Worm (Caenorhabditis elegans): ENCODE data around the gene F20G2.6.

Gene F20G2.6

ce11 chrV:13738374-13738773 lies 24.5 kb upstream of the F20G2.6 start, which contains the start of gene irg-5:
TSS of gene irg-5 (minus strand) at chrV:13738474.
- TF ChIP-seq sem-2 (GFP tag; optimal IDR thresholded peaks at IDR 0.05) (no peak), mls-2 (tag; optimal IDR thresholded peaks at IDR 0.05) (no peak), ceh-39 (tag; optimal IDR thresholded peaks at IDR 0.05) (no peak), pha-4 (tag; optimal IDR thresholded peaks at IDR 0.05) (no peak), ces-1 (GFP tag; optimal IDR thresholded peaks at IDR 0.05) (no peak), snpc-4 (tag; optimal IDR thresholded peaks at IDR 0.05) (no peak), lin-32 (GFP tag; optimal IDR thresholded peaks at IDR 0.05) (no peak)

- TF ChIP-seq bed-3 (GFP tag; optimal IDR thresholded peaks at IDR 0.05) (no peak), elt-3 (tag; optimal IDR thresholded peaks at IDR 0.05) (no peak), ceh-83 (GFP tag; optimal IDR thresholded peaks at IDR 0.05) (no peak), nhr-76 (tag; optimal IDR thresholded peaks at IDR 0.05) (no peak), ceh-43 (GFP tag; optimal IDR thresholded peaks at IDR 0.05) (no peak), mab-5 (tag; optimal IDR thresholded peaks at IDR 0.05) (no peak), drap-1 (GFP tag; optimal IDR thresholded peaks at IDR 0.05) (no peak)
Observed at ce11 chrV:13739901-13740300, 23.0 kb upstream of the F20G2.6 start.

ce11 chrV:13744901-13745300 lies 18.0 kb upstream of the F20G2.6 start, which contains the start of gene F35E12.9:
TSS of gene F35E12.9 (minus strand) at chrV:13745127.
- TF ChIP-seq ztf-11 (tag; optimal IDR thresholded peaks at IDR 0.05), result no peak
- TF ChIP-seq nhr-12 (tag; optimal IDR thresholded peaks at IDR 0.05), result no peak
- no peak for TF ChIP-seq lin-32 (GFP tag; optimal IDR thresholded peaks at IDR 0.05)
- TF ChIP-seq mep-1 (tag; optimal IDR thresholded peaks at IDR 0.05), result no peak

- TF ChIP-seq nhr-28 (tag; optimal IDR thresholded peaks at IDR 0.05), result no peak
- TF ChIP-seq ceh-43 (GFP tag; optimal IDR thresholded peaks at IDR 0.05), result no peak
- TF ChIP-seq pha-4 (tag; optimal IDR thresholded peaks at IDR 0.05), result no peak
- no peak for TF ChIP-seq unc-120 (tag; optimal IDR thresholded peaks at IDR 0.05; ENCODE audit: poor library complexity, severe bottlenecking)
- no peak for TF ChIP-seq elt-3 (tag; optimal IDR thresholded peaks at IDR 0.05)
- TF ChIP-seq drap-1 (GFP tag; optimal IDR thresholded peaks at IDR 0.05), result no peak
- TF ChIP-seq lsy-2 (tag; optimal IDR thresholded peaks at IDR 0.05), result no peak
- TF ChIP-seq ham-2 (GFP tag; optimal IDR thresholded peaks at IDR 0.05), result no peak
- TF ChIP-seq mls-2 (tag; optimal IDR thresholded peaks at IDR 0.05), result no peak
- TF ChIP-seq mep-1 (tag; optimal IDR thresholded peaks at IDR 0.05), result no peak
- no peak for TF ChIP-seq cnd-1 (tag; optimal IDR thresholded peaks at IDR 0.05)
- TF ChIP-seq unc-39 (tag; optimal IDR thresholded peaks at IDR 0.05), result no peak
Observed at ce11 chrV:13748658-13749057, 14.2 kb upstream of the F20G2.6 start, which contains the start of gene F35E12.10. TSS of gene F35E12.10 (minus strand) at chrV:13748758.

- TF ChIP-seq nhr-12 (tag; optimal IDR thresholded peaks at IDR 0.05), result no peak
- no peak for TF ChIP-seq lsy-2 (tag; optimal IDR thresholded peaks at IDR 0.05)
- no peak for TF ChIP-seq mab-5 (tag; optimal IDR thresholded peaks at IDR 0.05)
- TF ChIP-seq snpc-4 (tag; optimal IDR thresholded peaks at IDR 0.05), result no peak
- no peak for TF ChIP-seq nhr-76 (tag; optimal IDR thresholded peaks at IDR 0.05)
- TF ChIP-seq flh-1 (GFP tag; optimal IDR thresholded peaks at IDR 0.05), result no peak
- TF ChIP-seq ceh-83 (GFP tag; optimal IDR thresholded peaks at IDR 0.05), result no peak
- no peak for TF ChIP-seq unc-62 (GFP tag; optimal IDR thresholded peaks at IDR 0.05)
- no peak for TF ChIP-seq elt-1 (tag; optimal IDR thresholded peaks at IDR 0.05; ENCODE audit: borderline replicate concordance, insufficient read depth)
- TF ChIP-seq ham-2 (GFP tag; optimal IDR thresholded peaks at IDR 0.05), result no peak
- no peak for TF ChIP-seq zip-8 (tag; optimal IDR thresholded peaks at IDR 0.05)
- no peak for TF ChIP-seq lin-13 (tag; optimal IDR thresholded peaks at IDR 0.05)
- TF ChIP-seq ztf-11 (tag; optimal IDR thresholded peaks at IDR 0.05), result no peak
- TF ChIP-seq lin-32 (GFP tag; optimal IDR thresholded peaks at IDR 0.05), result no peak
- no peak for TF ChIP-seq M03D4.4 (tag; optimal IDR thresholded peaks at IDR 0.05)
- TF ChIP-seq tbx-8 (GFP tag; optimal IDR thresholded peaks at IDR 0.05), result no peak
Observed at ce11 chrV:13751811-13752210, 11.1 kb upstream of the F20G2.6 start, which contains the start of gene cld-9. TSS of gene cld-9 (minus strand) at chrV:13751891.

- TF ChIP-seq ceh-39 (tag; optimal IDR thresholded peaks at IDR 0.05), result no peak
- no peak for TF ChIP-seq snpc-4 (tag; optimal IDR thresholded peaks at IDR 0.05)
- no peak for TF ChIP-seq lin-32 (GFP tag; optimal IDR thresholded peaks at IDR 0.05)
- TF ChIP-seq lsy-2 (tag; optimal IDR thresholded peaks at IDR 0.05), result no peak
- TF ChIP-seq elt-3 (tag; optimal IDR thresholded peaks at IDR 0.05), result no peak
Observed at ce11 chrV:13753481-13753880, 9.4 kb upstream of the F20G2.6 start, which contains the start of gene F20G2.1. TSS of gene F20G2.1 (minus strand) at chrV:13753581.

Data from whole organism, mixed stage, embryonic.